Worm (Caenorhabditis elegans) whole organism, L4/young adult: ENCODE data around the gene cdc-25.4.

Source experiments
- W03F9.2 ChIP-seq: fragments of 150-350 bp; optimal IDR thresholded peaks from 2 replicates; lab custom pipeline; 2014; ENCODE audit warnings: missing biosample characterization, missing genetic modification characterization
- dao-5 ChIP-seq: sonication (generic microtip); optimal IDR thresholded peaks from 2 replicates; lab custom pipeline; 2016; ENCODE audit warnings: missing genotype, missing genetic modification characterization, moderate library complexity, missing compliant biosample characterization
- him-1 ChIP-seq: sonication (generic microtip); optimal IDR thresholded peaks from 2 replicates; lab custom pipeline; 2016; ENCODE audit warnings: missing genotype, missing genetic modification reagents, missing genetic modification characterization, missing compliant biosample characterization

The cdc-25.4 gene

DNA sequence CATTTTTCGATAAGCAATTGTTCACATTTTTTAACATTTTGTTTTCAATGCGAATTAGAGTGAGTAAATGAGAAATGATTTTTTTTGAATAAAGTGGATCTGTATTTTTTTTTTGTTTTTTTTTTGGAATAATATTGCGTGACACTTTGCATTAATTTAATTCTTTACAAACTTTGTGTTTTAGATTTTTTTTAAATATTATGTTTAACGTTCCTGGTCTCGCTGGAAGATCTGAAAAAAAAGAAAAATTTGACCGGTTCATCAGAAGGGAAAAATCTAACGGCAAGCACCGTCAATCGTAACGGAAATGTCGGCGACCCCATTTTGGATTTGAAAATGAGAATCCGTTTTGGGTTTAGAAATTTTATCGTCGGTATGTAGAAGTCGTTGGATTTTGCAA, at the start of gene cdc-25.4:
TSS of gene cdc-25.4 (minus strand) at position 101 of the 400 bp plus-strand sequence.
- no peak for TF ChIP-seq him-1 (tag; lab: Kevin White, UChicago)
- TF ChIP-seq dao-5 (tag; lab: Kevin White, UChicago): no peak
- TF ChIP-seq W03F9.2 (tag; lab: Kevin White, UChicago): no peak

- TF ChIP-seq W03F9.2 (tag; lab: Kevin White, UChicago): no peak
- no peak for TF ChIP-seq dao-5 (tag; lab: Kevin White, UChicago)
- no peak for TF ChIP-seq him-1 (tag; lab: Kevin White, UChicago)
Measured at ce11 chrII:10234398-10234797, 45.1 kb upstream of the cdc-25.4 start, which contains the start of gene ubxn-5. Gene ubxn-5, minus strand, starts transcription at chrII:10234498.

ce11 chrII:10231874-10232273, 42.6 kb upstream of the cdc-25.4 start:
- TF ChIP-seq W03F9.2 (tag; lab: Kevin White, UChicago): no peak
- TF ChIP-seq dao-5 (tag; lab: Kevin White, UChicago): no peak
- TF ChIP-seq him-1 (tag; lab: Kevin White, UChicago): no peak

ce11 chrII:10230972-10231371, 41.7 kb upstream of the cdc-25.4 start, which contains the start of gene T01E8.8:
Gene T01E8.8, plus strand, starts transcription at chrII:10231272.
- no peak for TF ChIP-seq W03F9.2 (tag; lab: Kevin White, UChicago)

DNA sequence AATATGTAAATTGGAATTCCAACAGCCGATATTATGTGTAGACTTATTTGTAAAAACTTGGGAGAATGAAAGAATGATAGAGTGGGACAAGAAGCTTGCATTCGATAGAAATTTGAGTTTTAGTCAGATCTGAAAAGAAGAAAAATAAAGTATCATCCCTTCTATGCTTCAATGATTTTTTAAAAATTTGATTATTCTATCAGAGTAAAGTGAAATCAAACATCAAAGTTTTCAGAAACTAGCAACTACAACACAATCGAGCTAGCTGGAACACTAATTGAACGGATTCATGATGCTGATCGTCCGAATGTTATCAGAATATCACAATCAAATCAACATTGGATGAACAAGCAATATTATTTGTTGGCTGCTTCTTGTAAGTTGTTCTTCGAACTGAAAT, 37.8 kb upstream of the cdc-25.4 start, which contains the start of gene srh-135:
TSS of gene srh-135 (minus strand) at position 101 of the 400 bp plus-strand sequence.
- no peak for TF ChIP-seq dao-5 (tag; lab: Kevin White, UChicago)
- TF ChIP-seq him-1 (tag; lab: Kevin White, UChicago): no peak
- no peak for TF ChIP-seq W03F9.2 (tag; lab: Kevin White, UChicago)

DNA sequence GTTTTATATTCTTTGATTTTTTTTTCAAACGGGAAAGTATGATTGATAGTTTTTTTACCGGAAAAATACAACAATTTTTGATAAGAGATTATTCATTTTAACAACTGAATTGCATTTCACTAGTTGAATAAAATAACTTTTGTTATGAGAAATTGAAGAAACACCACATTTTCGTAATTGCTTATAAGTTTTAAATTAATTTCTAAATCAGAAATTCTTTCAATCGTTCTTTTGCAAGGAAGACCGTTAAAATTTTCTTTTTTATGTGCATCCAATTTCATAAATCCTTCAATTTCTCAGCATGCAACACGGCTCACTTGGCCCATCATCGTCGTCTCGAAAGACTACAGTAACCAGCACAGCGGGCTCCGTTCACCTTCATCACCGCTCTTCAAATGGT, 33.3 kb upstream of the cdc-25.4 start, which contains the start of gene plc-3:
TSS of gene plc-3 (plus strand) at position 301 of the 400 bp plus-strand sequence.
- no peak for TF ChIP-seq W03F9.2 (tag; lab: Kevin White, UChicago)
- TF ChIP-seq dao-5 (tag; lab: Kevin White, UChicago): no peak
- no peak for TF ChIP-seq him-1 (tag; lab: Kevin White, UChicago)

- TF ChIP-seq dao-5 (tag; lab: Kevin White, UChicago) (no peak), W03F9.2 (tag; lab: Kevin White, UChicago) (no peak), him-1 (tag; lab: Kevin White, UChicago) (no peak)
Measured at ce11 chrII:10221627-10222026, 32.4 kb upstream of the cdc-25.4 start.

DNA sequence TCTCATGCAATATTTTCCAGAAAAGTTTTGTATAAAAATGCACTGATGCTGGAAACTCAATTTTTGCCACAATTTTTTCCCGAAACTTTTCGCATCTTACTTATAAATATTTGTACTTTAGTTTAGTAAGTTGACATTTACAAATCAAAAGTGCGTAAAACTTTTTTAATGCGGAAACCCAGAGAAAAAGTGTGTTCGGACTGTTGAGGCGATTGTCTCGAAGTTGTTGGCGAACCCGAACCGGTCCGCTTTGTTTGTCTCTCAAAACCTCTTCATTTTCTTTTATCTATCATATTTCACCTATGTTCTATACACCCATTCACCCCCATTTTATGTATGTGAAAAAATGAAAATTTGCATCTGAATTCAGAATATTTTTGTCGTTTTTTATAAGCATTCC, 31.4 kb upstream of the cdc-25.4 start:
- TF ChIP-seq him-1 (tag; lab: Kevin White, UChicago) (no peak), dao-5 (tag; lab: Kevin White, UChicago) (no peak), W03F9.2 (tag; lab: Kevin White, UChicago) (no peak)

- TF ChIP-seq W03F9.2 (tag; lab: Kevin White, UChicago) (no peak), him-1 (tag; lab: Kevin White, UChicago) (no peak), dao-5 (tag; lab: Kevin White, UChicago) (no peak)
Measured at ce11 chrII:10218171-10218570, 28.9 kb upstream of the cdc-25.4 start, which contains the start of gene ref-1. Gene ref-1, plus strand, starts transcription at chrII:10218471.

DNA sequence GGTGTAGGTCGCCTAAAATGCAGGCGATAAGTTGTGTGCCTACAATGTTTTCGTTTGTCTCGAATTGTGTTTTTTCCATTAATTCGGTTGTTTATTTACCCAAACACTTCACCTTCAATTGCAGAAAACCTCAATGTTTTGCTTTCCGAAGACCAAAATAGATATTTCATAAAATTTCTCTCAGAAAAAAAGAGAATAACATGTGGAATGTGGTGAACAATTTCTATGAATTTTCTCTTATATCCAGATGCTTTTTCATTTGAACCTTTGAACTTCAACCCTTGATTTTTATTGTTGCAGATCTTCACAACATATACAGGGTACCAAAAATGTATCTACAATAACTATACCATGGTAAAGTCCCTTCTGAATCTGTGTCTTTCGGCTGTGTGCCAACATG, 17.2 kb upstream of the cdc-25.4 start, which contains the start of gene T01E8.1:
TSS of gene T01E8.1 (plus strand) at position 301 of the 400 bp plus-strand sequence.
- TF ChIP-seq him-1 (tag; lab: Kevin White, UChicago) (no peak), dao-5 (tag; lab: Kevin White, UChicago) (no peak), W03F9.2 (tag; lab: Kevin White, UChicago) (no peak)

DNA sequence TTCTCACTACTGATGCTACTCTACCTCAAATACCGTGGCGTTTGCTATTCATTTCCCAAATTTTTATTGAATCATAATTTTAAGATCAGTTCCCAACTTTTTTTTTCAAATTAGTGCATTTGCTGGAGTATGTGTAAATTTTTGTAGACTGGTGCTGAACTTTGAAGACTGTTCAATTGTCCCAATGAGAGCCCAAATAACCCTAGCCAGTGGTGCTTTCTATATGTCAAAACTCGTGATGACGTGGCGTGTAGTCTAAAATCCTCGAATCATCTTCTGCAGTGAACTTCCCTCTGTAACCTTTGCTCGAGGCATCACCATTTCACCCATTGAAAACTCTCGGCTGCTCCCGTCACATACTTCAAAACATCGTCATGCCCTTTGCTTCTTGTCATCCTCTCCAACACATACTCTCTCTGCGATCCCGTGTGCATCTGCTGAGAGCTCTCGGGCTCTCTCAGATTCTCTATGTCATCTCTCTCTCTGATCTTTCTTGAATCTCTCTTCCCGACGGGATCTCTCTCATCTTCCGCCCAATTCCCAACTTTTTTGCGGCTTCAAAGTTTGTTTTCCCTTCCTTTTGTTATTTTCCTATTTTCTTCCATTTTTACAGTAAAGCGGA, 15.3 kb upstream of the cdc-25.4 start:
- TF ChIP-seq dao-5 (tag; lab: Kevin White, UChicago) (no peak), W03F9.2 (tag; lab: Kevin White, UChicago) (no peak), him-1 (tag; lab: Kevin White, UChicago) (no peak)

- TF ChIP-seq dao-5 (tag; lab: Kevin White, UChicago): no peak
- TF ChIP-seq W03F9.2 (tag; lab: Kevin White, UChicago): no peak
- TF ChIP-seq him-1 (tag; lab: Kevin White, UChicago): no peak
Measured at ce11 chrII:10203765-10204164, 14.5 kb upstream of the cdc-25.4 start.

DNA sequence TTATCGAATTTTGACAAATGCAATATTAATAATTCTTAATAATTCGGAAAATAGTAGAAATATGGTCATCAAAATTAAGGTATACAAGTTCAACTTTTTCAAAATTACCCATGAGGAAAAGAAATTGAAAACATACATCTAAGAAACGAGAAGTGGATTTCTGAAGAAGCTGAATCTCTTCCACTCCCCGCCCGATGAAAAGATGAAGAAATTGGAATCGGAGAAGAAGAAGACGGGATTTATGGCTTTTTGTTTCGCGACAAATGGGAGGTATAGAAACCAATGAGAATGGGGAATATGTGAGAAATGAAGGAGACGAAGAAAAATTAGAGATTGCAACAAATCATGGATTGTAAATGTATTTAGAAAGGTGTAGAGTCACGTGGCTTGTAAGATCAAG, 13.8 kb upstream of the cdc-25.4 start:
- TF ChIP-seq dao-5 (tag; lab: Kevin White, UChicago) (no peak), him-1 (tag; lab: Kevin White, UChicago) (no peak), W03F9.2 (tag; lab: Kevin White, UChicago) (no peak)

ce11 chrII:10202275-10202674, 13.0 kb upstream of the cdc-25.4 start:
- no peak for TF ChIP-seq W03F9.2 (tag; lab: Kevin White, UChicago)
- no peak for TF ChIP-seq him-1 (tag; lab: Kevin White, UChicago)
- TF ChIP-seq dao-5 (tag; lab: Kevin White, UChicago): no peak
